Worm (Caenorhabditis elegans): ENCODE measurements around the gene R08C7.8.

Gene R08C7.8

DNA sequence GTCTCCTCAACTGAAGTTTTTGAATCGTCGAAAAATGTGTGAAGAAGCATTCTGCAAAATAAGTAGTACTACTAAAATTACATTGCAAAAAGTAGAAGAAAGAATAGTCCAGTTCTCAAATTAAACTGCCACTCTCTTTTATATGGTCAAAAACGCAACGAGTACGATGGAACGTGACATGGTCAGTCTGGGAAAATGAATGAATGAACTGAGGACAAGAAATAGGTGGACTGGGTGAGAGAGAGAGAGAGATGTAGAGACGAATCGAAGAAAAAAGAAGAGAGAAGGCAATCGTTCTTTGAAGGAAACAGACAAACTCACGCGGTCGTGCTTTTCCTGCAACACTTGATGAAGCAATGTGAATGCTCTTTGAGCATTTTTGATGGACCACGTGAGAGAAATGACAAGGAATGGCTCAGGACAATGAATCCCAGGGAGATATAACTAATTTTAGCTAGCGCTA, 42.7 kb upstream of the R08C7.8 start, which contains the start of gene M01H9.3:
Gene M01H9.3, minus strand, starts transcription at position 51 of the 463 bp plus-strand sequence.
- TF ChIP-seq pax-3 (tag; optimal IDR thresholded peaks at IDR 0.05): peak; percentile 16
- peak; percentile 8 for TF ChIP-seq fkh-10 (GFP tag; optimal IDR thresholded peaks at IDR 0.05)
- TF ChIP-seq sup-37 (GFP tag; optimal IDR thresholded peaks at IDR 0.05): no peak
- peak; percentile 35; the same call in 1 of the 2 replicates for TF ChIP-seq ceh-88 (GFP tag; IDR thresholded peaks at IDR 0.05)
- TF ChIP-seq aha-1 (tag; optimal IDR thresholded peaks at IDR 0.05): no peak
- peak; percentile 79 for TF ChIP-seq nhr-85 (tag)
- no peak for TF ChIP-seq pag-3 (tag; optimal IDR thresholded peaks at IDR 0.05; ENCODE audit: borderline replicate concordance, insufficient read depth)
- TF ChIP-seq ceh-8 (GFP tag; optimal IDR thresholded peaks at IDR 0.05): no peak
- peak; percentile 30 for TF ChIP-seq jun-1 (tag; optimal IDR thresholded peaks at IDR 0.05)
- TF ChIP-seq dpl-1 (GFP tag; optimal IDR thresholded peaks at IDR 0.05): peak; percentile 33 to 60 (median 53)
- no peak for TF ChIP-seq unc-62 (GFP tag; optimal IDR thresholded peaks at IDR 0.05)
- TF ChIP-seq lin-13 (GFP tag; optimal IDR thresholded peaks at IDR 0.05): peak; percentile 4
- no peak for TF ChIP-seq tlp-1 (tag; optimal IDR thresholded peaks at IDR 0.05)
- TF ChIP-seq fkh-8 (tag; optimal IDR thresholded peaks at IDR 0.05): peak; percentile 59
- peak; percentile 30 for TF ChIP-seq nhr-90 (tag; optimal IDR thresholded peaks at IDR 0.05; ENCODE audit: poor library complexity)
- peak; percentile 7 for TF ChIP-seq aly-2 (tag; optimal IDR thresholded peaks at IDR 0.05)
- TF ChIP-seq rnt-1 (tag; optimal IDR thresholded peaks at IDR 0.05): peak; percentile 79
- peak; percentile 67 for TF ChIP-seq swsn-7 (tag; optimal IDR thresholded peaks at IDR 0.05)
- TF ChIP-seq nhr-76 (tag; optimal IDR thresholded peaks at IDR 0.05): no peak
- TF ChIP-seq xbp-1 (tag; optimal IDR thresholded peaks at IDR 0.05): peak; percentile 52
- peak; percentile 48 for TF ChIP-seq lin-39 (tag; optimal IDR thresholded peaks at IDR 0.05)
- TF ChIP-seq nhr-71 (tag; optimal IDR thresholded peaks at IDR 0.05): peak; percentile 92
- TF ChIP-seq zag-1 (tag; optimal IDR thresholded peaks at IDR 0.05): no peak
- TF ChIP-seq efl-1 (optimal IDR thresholded peaks at IDR 0.05): peak; percentile 22 to 54
- TF ChIP-seq efl-1 (GFP tag; optimal IDR thresholded peaks at IDR 0.05 in 1 of 2): peak; percentile 26 to 93
- TF ChIP-seq unc-86 (tag; optimal IDR thresholded peaks at IDR 0.05): peak; percentile 80
- peak; percentile 89 for TF ChIP-seq snu-23 (GFP tag; optimal IDR thresholded peaks at IDR 0.05)
- peak; percentile 62 to 80 for TF ChIP-seq lin-35 (GFP tag; optimal IDR thresholded peaks at IDR 0.05)
- TF ChIP-seq lin-14 (GFP tag; optimal IDR thresholded peaks at IDR 0.05): peak; percentile 96
- TF ChIP-seq ama-1 (optimal IDR thresholded peaks at IDR 0.05): peak; percentile 65
- TF ChIP-seq hlh-4 (tag; optimal IDR thresholded peaks at IDR 0.05): no peak
- TF ChIP-seq ztf-4 (tag; optimal IDR thresholded peaks at IDR 0.05): peak; percentile 71
- no peak for TF ChIP-seq ets-5 (GFP tag; IDR thresholded peaks at IDR 0.05)
- peak; percentile 65 for TF ChIP-seq elt-2 (tag; optimal IDR thresholded peaks at IDR 0.05)
- no peak for TF ChIP-seq nhr-84 (tag; optimal IDR thresholded peaks at IDR 0.05)
- TF ChIP-seq mef-2 (tag; optimal IDR thresholded peaks at IDR 0.05): peak; percentile 67
- TF ChIP-seq C16A3.4 (tag; optimal IDR thresholded peaks at IDR 0.05): peak; percentile 58
- peak; percentile 66 to 79 for TF ChIP-seq lsy-2 (tag; optimal IDR thresholded peaks at IDR 0.05)
- no peak for TF ChIP-seq hpl-2 (GFP tag; optimal IDR thresholded peaks at IDR 0.05)
- TF ChIP-seq nhr-12 (tag; optimal IDR thresholded peaks at IDR 0.05): no peak
- peak in 2 of 3 experiments; percentile 14 to 41 for TF ChIP-seq ceh-82 (tag; optimal IDR thresholded peaks at IDR 0.05)
- TF ChIP-seq alr-1 (tag; optimal IDR thresholded peaks at IDR 0.05; ENCODE audit: borderline replicate concordance): no peak
- peak; percentile 98 for TF ChIP-seq nhr-19 (GFP tag; conservative IDR thresholded peaks at IDR 0.05)
- TF ChIP-seq Y116A8C.19 (tag; optimal IDR thresholded peaks at IDR 0.05; ENCODE audit: borderline replicate concordance): no peak
- TF ChIP-seq fkh-4 (tag; optimal IDR thresholded peaks at IDR 0.05; ENCODE audit: borderline replicate concordance): no peak
- peak in 1 of 2 experiments; percentile 97 for TF ChIP-seq mdl-1 (tag; optimal IDR thresholded peaks at IDR 0.05)
- TF ChIP-seq lir-3 (tag; optimal IDR thresholded peaks at IDR 0.05; ENCODE audit: poor library complexity): peak; percentile 78
- peak; percentile 57 for TF ChIP-seq mep-1 (tag; optimal IDR thresholded peaks at IDR 0.05)
- TF ChIP-seq tbx-2 (tag; optimal IDR thresholded peaks at IDR 0.05): peak; percentile 82
- peak; percentile 85 for TF ChIP-seq unc-130 (tag; optimal IDR thresholded peaks at IDR 0.05)
- TF ChIP-seq nhr-47 (tag; optimal IDR thresholded peaks at IDR 0.05): peak; percentile 51
- TF ChIP-seq skn-1 (tag; optimal IDR thresholded peaks at IDR 0.05): peak; percentile 21
- peak; percentile 27 for TF ChIP-seq isw-1 (GFP tag; IDR thresholded peaks at IDR 0.05)

Measured in whole organism, L1 larva.